Fruit fly (Drosophila melanogaster) whole organism, embryonic: ENCODE results near the gene CG13364.

Experiments
- ATbp ChIP-seq: fragments of 200-800 bp; sonication (Bioruptor generic); optimal IDR thresholded peaks from 2 replicates; lab custom pipeline; 2017; ENCODE audit warnings: missing biosample characterization, mild to moderate bottlenecking, missing genetic modification characterization, missing genetic modification reagents
- Atf3 ChIP-seq: fragments of 200-800 bp; sonication (Bioruptor generic); optimal IDR thresholded peaks from 3 replicates; lab custom pipeline; 2016; ENCODE audit warnings: missing biosample characterization, missing genetic modification characterization
- Bdp1 ChIP-seq: fragments of 200-800 bp; sonication (Bioruptor generic); optimal IDR thresholded peaks from 3 replicates; lab custom pipeline; 2016; ENCODE audit warnings: missing biosample characterization, missing genetic modification characterization
- CG10267 ChIP-seq: fragments of 200-800 bp; sonication (Bioruptor generic); optimal IDR thresholded peaks from 2 replicates; lab custom pipeline; 2018; ENCODE audit warnings: missing biosample characterization, mild to moderate bottlenecking, missing genetic modification characterization, moderate library complexity
- CG10979 ChIP-seq: fragments of 200-800 bp; sonication (Bioruptor generic); optimal IDR thresholded peaks from 2 replicates; lab custom pipeline; 2018; ENCODE audit warnings: missing biosample characterization, mild to moderate bottlenecking, missing genetic modification characterization, moderate library complexity
- CG12769 ChIP-seq: fragments of 200-800 bp; sonication (Bioruptor generic); optimal IDR thresholded peaks from 2 replicates; lab custom pipeline; 2019; ENCODE audit warnings: missing biosample characterization, mild to moderate bottlenecking, missing genetic modification characterization, moderate library complexity
- CG13296 ChIP-seq: fragments of 200-800 bp; sonication (Bioruptor generic); optimal IDR thresholded peaks from 3 replicates; lab custom pipeline; 2018; ENCODE audit warnings: missing biosample characterization, mild to moderate bottlenecking, missing genetic modification characterization
- CG13424 ChIP-seq: fragments of 200-800 bp; sonication (Bioruptor generic); optimal IDR thresholded peaks from 2 replicates; lab custom pipeline; 2019; ENCODE audit warnings: missing biosample characterization, mild to moderate bottlenecking, missing genetic modification characterization, moderate library complexity
- CG14014 ChIP-seq: fragments of 200-800 bp; sonication (Bioruptor generic); IDR thresholded peaks from 2 replicates; pipeline ENCODE4 v1.3.6; 2022; ENCODE audit warnings: missing biosample characterization, missing genetic modification characterization
- CG17912 ChIP-seq: fragments of 200-800 bp; sonication (Bioruptor generic); optimal IDR thresholded peaks from 2 replicates; lab custom pipeline; 2018; ENCODE audit warnings: missing biosample characterization, mild to moderate bottlenecking, missing genetic modification characterization
- CG2875 ChIP-seq: fragments of 200-800 bp; sonication (Bioruptor generic); optimal IDR thresholded peaks from 2 replicates; lab custom pipeline; 2017; ENCODE audit warnings: missing biosample characterization, mild to moderate bottlenecking, missing genetic modification characterization, missing genetic modification reagents
- CG30431 ChIP-seq: fragments of 200-800 bp; sonication (Bioruptor generic); optimal IDR thresholded peaks from 2 replicates; lab custom pipeline; 2017; ENCODE audit warnings: missing biosample characterization, missing genetic modification characterization
- CG3065 ChIP-seq: fragments of 200-800 bp; sonication (Bioruptor generic); optimal IDR thresholded peaks from 2 replicates; lab custom pipeline; 2016; ENCODE audit warnings: missing biosample characterization, missing genetic modification characterization
- CG32532 ChIP-seq: fragments of 200-800 bp; sonication (Bioruptor generic); IDR thresholded peaks from 2 replicates; pipeline ENCODE4 v1.3.6; 2022; ENCODE audit warnings: missing biosample characterization, missing genetic modification characterization
- CG4328 ChIP-seq: fragments of 200-800 bp; sonication (Bioruptor generic); optimal IDR thresholded peaks from 3 replicates; lab custom pipeline; 2017; ENCODE audit warnings: missing biosample characterization, missing genetic modification reagents, missing genetic modification characterization
- CG4617 ChIP-seq: fragments of 200-800 bp; sonication (Bioruptor generic); optimal IDR thresholded peaks from 3 replicates; lab custom pipeline; 2016; ENCODE audit warnings: missing biosample characterization, missing genetic modification characterization, borderline replicate concordance
- CG7928 ChIP-seq: fragments of 200-800 bp; sonication (Bioruptor generic); optimal IDR thresholded peaks from 2 replicates; lab custom pipeline; 2017; ENCODE audit warnings: missing biosample characterization, mild to moderate bottlenecking, missing genetic modification characterization
- CG9215 ChIP-seq: fragments of 200-800 bp; sonication (Bioruptor generic); IDR thresholded peaks from 2 replicates; pipeline ENCODE4 v1.3.6; 2022; ENCODE audit warnings: missing biosample characterization, missing genetic modification characterization
- CG9609 ChIP-seq: fragments of 200-800 bp; sonication (Bioruptor generic); optimal IDR thresholded peaks from 3 replicates; lab custom pipeline; 2016; ENCODE audit warnings: missing biosample characterization, missing genetic modification characterization
- Dek ChIP-seq: fragments of 200-800 bp; sonication (Bioruptor generic); optimal IDR thresholded peaks from 3 replicates; lab custom pipeline; 2019; ENCODE audit warnings: missing biosample characterization, mild to moderate bottlenecking, missing genetic modification characterization, moderate library complexity
- E2f1 ChIP-seq: fragments of 200-800 bp; sonication (Bioruptor generic); IDR thresholded peaks from 2 replicates; pipeline ENCODE4 v1.3.6; 2022; ENCODE audit warnings: missing biosample characterization, missing genetic modification characterization
- HLH54F ChIP-seq: fragments of 200-800 bp; sonication (Bioruptor generic); optimal IDR thresholded peaks from 3 replicates; lab custom pipeline; 2016; ENCODE audit warnings: missing biosample characterization, missing genetic modification characterization
- Hey ChIP-seq: fragments of 200-800 bp; sonication (Bioruptor generic); optimal IDR thresholded peaks from 3 replicates; lab custom pipeline; 2018; ENCODE audit warnings: missing biosample characterization, mild to moderate bottlenecking, missing genetic modification characterization
- Hr39 ChIP-seq: fragments of >200 bp; optimal IDR thresholded peaks from 2 replicates; lab custom pipeline; 2017
- Myb ChIP-seq: fragments of 200-800 bp; sonication (Bioruptor generic); optimal IDR thresholded peaks from 2 replicates; lab custom pipeline; 2016; ENCODE audit warnings: missing biosample characterization, missing genetic modification characterization
- Rx ChIP-seq: fragments of 200-800 bp; sonication (Bioruptor generic); IDR thresholded peaks from 2 replicates; pipeline ENCODE4 v1.3.6; 2022; ENCODE audit warnings: missing biosample characterization, missing genetic modification characterization
- Sox100B ChIP-seq: fragments of 200-800 bp; sonication (Bioruptor generic); optimal IDR thresholded peaks from 3 replicates; lab custom pipeline; 2018; ENCODE audit warnings: missing biosample characterization, mild to moderate bottlenecking, missing genetic modification characterization
- Sry-β ChIP-seq: fragments of 200-800 bp; sonication (Bioruptor generic); optimal IDR thresholded peaks from 2 replicates; lab custom pipeline; 2018; ENCODE audit warnings: missing biosample characterization, mild to moderate bottlenecking, missing genetic modification characterization, moderate library complexity
- Trl ChIP-seq, 3 experiments: fragments of >200 bp in 2 of 3; fragments of 200-800 bp in 1 of 3; sonication (Bioruptor generic) in 1 of 3; optimal IDR thresholded peaks; 2 replicates in 1 of 3; 3 replicates in 2 of 3; lab custom pipeline; 2016 to 2017; ENCODE audit warnings: missing biosample characterization in 1 of 3, missing genetic modification characterization in 1 of 3
- Xbp1 ChIP-seq: fragments of 200-800 bp; sonication (Bioruptor generic); optimal IDR thresholded peaks from 3 replicates; lab custom pipeline; 2016; ENCODE audit warnings: missing biosample characterization, mild to moderate bottlenecking, missing genetic modification characterization
- aop ChIP-seq: fragments of 200-800 bp; sonication (Bioruptor generic); IDR thresholded peaks from 2 replicates; pipeline ENCODE4 v1.3.6; 2022; ENCODE audit warnings: missing biosample characterization, missing genetic modification characterization
- chif ChIP-seq, 2 experiments: fragments of 200-800 bp; sonication (Bioruptor generic); optimal IDR thresholded peaks; 3 replicates each; lab custom pipeline; 2016; ENCODE audit warnings: missing biosample characterization in 2 of 2, missing genetic modification characterization in 2 of 2
- ci ChIP-seq: fragments of 200-800 bp; sonication (Bioruptor generic); IDR thresholded peaks from 3 replicates; pipeline ENCODE4 v1.3.6; 2022; ENCODE audit warnings: missing biosample characterization, missing genetic modification characterization
- croc ChIP-seq: fragments of 200-800 bp; sonication (Bioruptor generic); conservative IDR thresholded peaks from 3 replicates; pipeline ENCODE4 v1.3.6; 2022; ENCODE audit warnings: missing biosample characterization, missing genetic modification characterization
- disco-r ChIP-seq: fragments of 200-800 bp; sonication (Bioruptor generic); optimal IDR thresholded peaks from 2 replicates; lab custom pipeline; 2016; ENCODE audit warnings: missing biosample characterization, missing genetic modification characterization
- dmrt99B ChIP-seq: fragments of 200-800 bp; sonication (Bioruptor generic); optimal IDR thresholded peaks from 2 replicates; lab custom pipeline; 2018; ENCODE audit warnings: missing biosample characterization, mild to moderate bottlenecking, missing genetic modification characterization, moderate library complexity
- fd64A ChIP-seq: fragments of 200-800 bp; sonication (Bioruptor generic); optimal IDR thresholded peaks from 3 replicates; lab custom pipeline; 2018; ENCODE audit warnings: missing biosample characterization, mild to moderate bottlenecking, missing genetic modification characterization
- gce ChIP-seq: fragments of 200-800 bp; sonication (Bioruptor generic); IDR thresholded peaks from 3 replicates; pipeline ENCODE4 v1.3.6; 2022; ENCODE audit warnings: missing biosample characterization, missing genetic modification characterization
- gsb ChIP-seq: fragments of 200-800 bp; sonication (Bioruptor generic); IDR thresholded peaks from 2 replicates; pipeline ENCODE4 v1.3.6; 2022; ENCODE audit warnings: missing biosample characterization, missing genetic modification characterization
- hkb ChIP-seq, 2 experiments: fragments of 200-800 bp in 1 of 2; fragments of >200 bp in 1 of 2; sonication (Bioruptor generic) in 1 of 2; IDR thresholded peaks in 1 of 2; optimal IDR thresholded peaks in 1 of 2; 2 replicates each; pipeline versions ENCODE4 v1.3.6 to Lab custom; 2017 to 2022; ENCODE audit warnings: missing biosample characterization in 1 of 2, missing genetic modification characterization in 1 of 2
- ind ChIP-seq: fragments of 200-800 bp; sonication (Bioruptor generic); optimal IDR thresholded peaks from 3 replicates; lab custom pipeline; 2016; ENCODE audit warnings: missing biosample characterization, missing genetic modification characterization
- inv ChIP-seq: fragments of 200-800 bp; sonication (Bioruptor generic); IDR thresholded peaks from 2 replicates; pipeline ENCODE4 v1.3.6; 2022; ENCODE audit warnings: missing biosample characterization, missing genetic modification characterization; ENCODE audit not compliant: partially characterized antibody
- kni ChIP-seq: fragments of 200-800 bp; sonication (Bioruptor generic); optimal IDR thresholded peaks from 3 replicates; lab custom pipeline; 2017; ENCODE audit warnings: mild to moderate bottlenecking, missing biosample characterization, missing genetic modification reagents, missing genetic modification characterization
- nerfin-2 ChIP-seq: fragments of 200-800 bp; sonication (Bioruptor generic); IDR thresholded peaks from 2 replicates; pipeline ENCODE4 v1.3.6; 2022; ENCODE audit warnings: missing biosample characterization, missing genetic modification characterization; ENCODE audit not compliant: partially characterized antibody
- odd ChIP-seq: fragments of 200-800 bp; sonication (Bioruptor generic); optimal IDR thresholded peaks from 2 replicates; lab custom pipeline; 2017; ENCODE audit warnings: missing biosample characterization, mild to moderate bottlenecking, missing genetic modification characterization
- rib ChIP-seq: fragments of 200-800 bp; sonication (Bioruptor generic); IDR thresholded peaks from 2 replicates; pipeline ENCODE4 v1.3.6; 2022; ENCODE audit warnings: missing biosample characterization, missing genetic modification characterization
- so ChIP-seq: fragments of 200-800 bp; sonication (Bioruptor generic); IDR thresholded peaks from 3 replicates; pipeline ENCODE4 v1.3.6; 2022; ENCODE audit warnings: missing biosample characterization, missing genetic modification characterization
- stwl ChIP-seq: fragments of 200-800 bp; sonication (Bioruptor generic); optimal IDR thresholded peaks from 3 replicates; lab custom pipeline; 2018; ENCODE audit warnings: missing biosample characterization, mild to moderate bottlenecking, missing genetic modification characterization, moderate library complexity
- trem ChIP-seq: fragments of 200-800 bp; optimal IDR thresholded peaks from 3 replicates; lab custom pipeline; 2019; ENCODE audit warnings: missing biosample characterization, mild to moderate bottlenecking, missing genetic modification characterization, moderate library complexity
- zen2 ChIP-seq: fragments of 200-800 bp; sonication (Bioruptor generic); IDR thresholded peaks from 3 replicates; pipeline ENCODE4 v1.3.6; 2022; ENCODE audit warnings: missing biosample characterization, missing genetic modification characterization; ENCODE audit not compliant: partially characterized antibody

CG13364 gene

dm6 chrX:635495-636142 is 10.6 kb upstream of the CG13364 start, which contains the start of gene Dredd (continued):
- TF ChIP-seq Sry-β (GFP tag; lab: Kevin White, UChicago), result no peak
- TF ChIP-seq inv, result peak; percentile 84
- no peak for TF ChIP-seq Sox100B (GFP tag; lab: Kevin White, UChicago)
- TF ChIP-seq CG17912 (GFP tag; lab: Kevin White, UChicago), result no peak
- peak; percentile 43 for TF ChIP-seq stwl
- no peak for TF ChIP-seq CG30431 (GFP tag; lab: Kevin White, UChicago)
- no peak for TF ChIP-seq CG3065 (GFP tag; lab: Kevin White, UChicago)
- TF ChIP-seq HLH54F (GFP tag; lab: Kevin White, UChicago), result no peak
- TF ChIP-seq CG10979 (tag; lab: Kevin White, UChicago), result no peak
- TF ChIP-seq ATbp (GFP tag; lab: Kevin White, UChicago), result no peak
- peak; percentile 9 for TF ChIP-seq CG13296 (GFP tag; lab: Kevin White, UChicago)
- no peak for TF ChIP-seq CG32532
- TF ChIP-seq CG7928 (GFP tag; lab: Kevin White, UChicago), result no peak
- no peak for TF ChIP-seq Xbp1 (GFP tag; lab: Kevin White, UChicago)
- TF ChIP-seq hkb (optimal IDR thresholded peaks at IDR 0.05; lab: Kevin White, UChicago), result no peak
- no peak for TF ChIP-seq hkb (GFP tag; IDR thresholded peaks at IDR 0.05; lab: Robert Waterston, UW)
- TF ChIP-seq rib (GFP tag; lab: Robert Waterston, UW), result peak; percentile 47; the same call in 1 of the 2 replicates
- no peak for TF ChIP-seq gsb (GFP tag; lab: Robert Waterston, UW)
- no peak for TF ChIP-seq chif (GFP tag; optimal IDR thresholded peaks at IDR 0.05; lab: Kevin White, UChicago)
- TF ChIP-seq disco-r (GFP tag; lab: Kevin White, UChicago), result no peak
- no peak for TF ChIP-seq odd (GFP tag; lab: Kevin White, UChicago)
- TF ChIP-seq Dek (tag; lab: Kevin White, UChicago), result no peak
- TF ChIP-seq Atf3 (GFP tag; lab: Kevin White, UChicago), result no peak
- no peak for TF ChIP-seq CG9609 (GFP tag; lab: Kevin White, UChicago)
- TF ChIP-seq CG13424 (tag; lab: Kevin White, UChicago), result no peak
- peak; percentile 85 for TF ChIP-seq zen2
- TF ChIP-seq Hr39 (lab: Kevin White, UChicago), result no peak
- TF ChIP-seq trem (tag; lab: Kevin White, UChicago), result peak; percentile 63
- no peak for TF ChIP-seq kni (GFP tag; lab: Kevin White, UChicago)
- TF ChIP-seq CG4617 (GFP tag; lab: Kevin White, UChicago), result no peak
- no peak for TF ChIP-seq E2f1 (GFP tag; lab: Robert Waterston, UW)
- no peak for TF ChIP-seq Bdp1 (GFP tag; lab: Kevin White, UChicago)
- TF ChIP-seq Myb (GFP tag; lab: Kevin White, UChicago), result peak; percentile 24
- no peak for TF ChIP-seq dmrt99B (tag; lab: Kevin White, UChicago)
- TF ChIP-seq CG4328 (GFP tag; lab: Kevin White, UChicago), result no peak
- no peak for TF ChIP-seq CG2875
- TF ChIP-seq aop (GFP tag; lab: Robert Waterston, UW), result no peak
- no peak for TF ChIP-seq CG9215
- TF ChIP-seq Trl (optimal IDR thresholded peaks at IDR 0.05; lab: Kevin White, UChicago), result no peak
- no peak for TF ChIP-seq Trl (GFP tag; optimal IDR thresholded peaks at IDR 0.05; lab: Kevin White, UChicago)
- no peak for TF ChIP-seq fd64A (GFP tag; lab: Kevin White, UChicago)
- TF ChIP-seq croc (GFP tag; lab: Robert Waterston, UW), result no peak
- TF ChIP-seq Hey (tag; lab: Kevin White, UChicago), result no peak
- TF ChIP-seq Rx (GFP tag; lab: Robert Waterston, UW), result no peak
- TF ChIP-seq CG10267 (tag; lab: Kevin White, UChicago), result peak; percentile 54
- TF ChIP-seq ind (GFP tag; lab: Kevin White, UChicago), result no peak
- TF ChIP-seq CG12769 (tag; lab: Kevin White, UChicago), result no peak
- TF ChIP-seq gce (GFP tag; lab: Robert Waterston, UW), result no peak
- TF ChIP-seq ci (GFP tag; lab: Robert Waterston, UW), result no peak
- TF ChIP-seq so (GFP tag; lab: Robert Waterston, UW), result no peak
- peak; percentile 93 for TF ChIP-seq nerfin-2 (GFP tag; lab: Robert Waterston, UW)
- TF ChIP-seq CG14014, result peak; percentile 11; the same call in 1 of the 2 replicates
